Worm (Caenorhabditis elegans) whole organism, L4/young adult: Measurements from ENCODE around the gene R160.13.

Experiments
- dao-5 ChIP-seq: sonication (generic microtip); optimal IDR thresholded peaks from 2 replicates; lab custom pipeline; 2016; ENCODE audit warnings: missing genotype, missing genetic modification characterization, moderate library complexity, missing compliant biosample characterization
- him-1 ChIP-seq: sonication (generic microtip); optimal IDR thresholded peaks from 2 replicates; lab custom pipeline; 2016; ENCODE audit warnings: missing genotype, missing genetic modification reagents, missing genetic modification characterization, missing compliant biosample characterization

DNA sequence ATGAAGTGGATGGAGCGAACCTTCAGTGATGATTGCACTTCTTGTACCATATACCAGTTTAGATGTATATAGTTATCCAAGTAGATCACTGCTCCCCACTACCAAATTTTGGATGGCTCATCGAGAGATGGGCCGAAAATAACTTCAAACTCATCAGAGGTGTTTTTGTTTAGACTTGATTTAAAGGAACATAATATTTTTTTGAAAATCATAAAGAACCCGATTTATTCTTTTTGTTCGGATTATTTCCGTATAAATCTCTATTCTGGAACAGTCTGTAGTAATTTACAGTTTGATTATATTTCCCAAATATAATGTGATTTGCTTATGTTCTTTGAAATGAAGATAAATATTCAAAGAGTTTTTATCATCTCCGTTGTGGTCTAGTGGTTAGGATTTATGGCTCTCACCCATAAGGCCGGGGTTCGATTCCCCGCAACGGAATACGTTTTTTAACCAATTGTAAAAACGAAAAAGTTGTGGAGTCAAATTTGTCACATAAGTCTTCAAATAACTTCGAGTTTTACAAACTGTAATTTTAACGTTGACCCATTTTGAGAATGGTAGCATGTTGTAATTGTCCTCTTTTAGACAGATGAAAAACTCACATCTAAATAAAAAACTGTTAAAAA, 39.1 kb upstream of the R160.13 start:
- TF ChIP-seq dao-5 (tag; lab: Kevin White, UChicago) (no peak), him-1 (no peak)
